Worm (Caenorhabditis elegans) whole organism, L2 larva: ENCODE data around the gene math-15.
"Not testable (repeated sequence)": the region's sequence is repeated elsewhere in the genome, so short reads cannot be mapped to it uniquely, and the experiment has no call there.

ENCODE experiments used
- C34F6.9 ChIP-seq: fragments of 150-350 bp; optimal IDR thresholded peaks from 2 replicates; lab custom pipeline; 2014; ENCODE audit warnings: missing biosample characterization, missing genetic modification characterization
- F13H6.1 ChIP-seq: sonication (generic microtip); optimal IDR thresholded peaks from 2 replicates; lab custom pipeline; 2016; ENCODE audit warnings: missing genetic modification characterization, missing compliant biosample characterization
- R02D3.7 ChIP-seq: fragments of 150-350 bp; optimal IDR thresholded peaks from 2 replicates; lab custom pipeline; 2014; ENCODE audit warnings: missing biosample characterization, missing genetic modification characterization
- Y55F3AM.14 ChIP-seq: fragments of 200-800 bp; sonication (Bioruptor generic); optimal IDR thresholded peaks from 2 replicates; lab custom pipeline; 2018; ENCODE audit warnings: mild to moderate bottlenecking, missing genetic modification characterization, missing compliant biosample characterization
- ZK546.5 ChIP-seq: sonication (generic microtip); optimal IDR thresholded peaks from 2 replicates; lab custom pipeline; 2017; ENCODE audit warnings: missing biosample characterization, missing genetic modification characterization
- alr-1 ChIP-seq: fragments of 150-350 bp; optimal IDR thresholded peaks from 2 replicates; lab custom pipeline; 2014; ENCODE audit warnings: missing biosample characterization, missing genetic modification characterization
- ama-1 ChIP-seq: fragments of 150-350 bp; optimal IDR thresholded peaks from 2 replicates; lab custom pipeline; 2018; ENCODE audit warnings: inconsistent platforms
- ceh-16 ChIP-seq: fragments of 150-350 bp; optimal IDR thresholded peaks from 2 replicates; lab custom pipeline; 2014; ENCODE audit warnings: missing biosample characterization, missing genetic modification characterization
- crh-2 ChIP-seq: sonication (generic microtip); optimal IDR thresholded peaks from 2 replicates; lab custom pipeline; 2017; ENCODE audit warnings: missing biosample characterization, missing genetic modification characterization
- egl-27 ChIP-seq: sonication (generic microtip); optimal IDR thresholded peaks from 3 replicates; lab custom pipeline; 2017; ENCODE audit warnings: missing biosample characterization, missing genetic modification reagents, missing genetic modification characterization
- elt-1 ChIP-seq: fragments of 150-350 bp; optimal IDR thresholded peaks from 2 replicates; lab custom pipeline; 2014; ENCODE audit warnings: missing biosample characterization, missing genetic modification characterization
- fos-1 ChIP-seq: fragments of 150-350 bp; optimal IDR thresholded peaks from 2 replicates; lab custom pipeline; 2014; ENCODE audit warnings: missing biosample characterization, missing genetic modification characterization
- gmeb-1 ChIP-seq: fragments of 150-350 bp; optimal IDR thresholded peaks from 2 replicates; lab custom pipeline; 2014; ENCODE audit warnings: missing biosample characterization, missing genetic modification characterization
- lin-13 ChIP-seq: fragments of 150-350 bp; optimal IDR thresholded peaks from 2 replicates; lab custom pipeline; 2014; ENCODE audit warnings: missing biosample characterization, missing genetic modification reagents, missing genetic modification characterization
- mbf-1 ChIP-seq: sonication (generic microtip); optimal IDR thresholded peaks from 2 replicates; lab custom pipeline; 2017; ENCODE audit warnings: missing biosample characterization, missing genetic modification characterization
- mdl-1 ChIP-seq, 2 experiments: fragments of 150-350 bp in 1 of 2; sonication (generic microtip) in 1 of 2; optimal IDR thresholded peaks; 2 replicates each; lab custom pipeline; 2017; ENCODE audit warnings: missing biosample characterization in 2 of 2, missing genetic modification characterization in 2 of 2
- nhr-10 ChIP-seq: sonication (generic microtip); optimal IDR thresholded peaks from 2 replicates; lab custom pipeline; 2017; ENCODE audit warnings: missing biosample characterization, missing genetic modification characterization
- nhr-11 ChIP-seq: fragments of 150-350 bp; optimal IDR thresholded peaks from 2 replicates; lab custom pipeline; 2014; ENCODE audit warnings: missing biosample characterization, missing genetic modification characterization
- nhr-129 ChIP-seq: fragments of 150-350 bp; optimal IDR thresholded peaks from 2 replicates; lab custom pipeline; 2014; ENCODE audit warnings: missing biosample characterization, missing genetic modification characterization
- nhr-237 ChIP-seq: fragments of 150-350 bp; optimal IDR thresholded peaks from 2 replicates; lab custom pipeline; 2014; ENCODE audit warnings: missing biosample characterization, missing genetic modification characterization
- nhr-6 ChIP-seq: fragments of 150-350 bp; optimal IDR thresholded peaks from 2 replicates; lab custom pipeline; 2014; ENCODE audit warnings: missing biosample characterization, missing genetic modification characterization
- nhr-77 ChIP-seq: fragments of 150-350 bp; optimal IDR thresholded peaks from 2 replicates; lab custom pipeline; 2014; ENCODE audit warnings: missing biosample characterization, missing genetic modification characterization
- skn-1 ChIP-seq: sonication (generic microtip); optimal IDR thresholded peaks from 2 replicates; lab custom pipeline; 2017; ENCODE audit warnings: missing biosample characterization, missing genetic modification characterization
- sma-3 ChIP-seq: sonication (generic microtip); optimal IDR thresholded peaks from 2 replicates; lab custom pipeline; 2016; ENCODE audit warnings: missing genetic modification reagents, missing genetic modification characterization, missing compliant biosample characterization
- sma-9 ChIP-seq, 2 experiments: fragments of 150-350 bp in 1 of 2; sonication (generic microtip) in 1 of 2; optimal IDR thresholded peaks; 2 replicates each; lab custom pipeline; 2014 to 2016; ENCODE audit warnings: missing genetic modification characterization in 2 of 2, mild to moderate bottlenecking in 1 of 2, missing biosample characterization in 1 of 2, missing compliant biosample characterization in 1 of 2, missing genetic modification reagents in 1 of 2, moderate library complexity in 1 of 2
- snpc-4 ChIP-seq: fragments of 150-350 bp; optimal IDR thresholded peaks from 2 replicates; lab custom pipeline; 2014; ENCODE audit warnings: missing biosample characterization, missing genetic modification characterization
- unc-62 ChIP-seq: fragments of 150-350 bp; optimal IDR thresholded peaks from 2 replicates; lab custom pipeline; 2014; ENCODE audit warnings: missing biosample characterization, missing genetic modification reagents, missing genetic modification characterization
- zag-1 ChIP-seq: fragments of 150-350 bp; optimal IDR thresholded peaks from 2 replicates; lab custom pipeline; 2014; ENCODE audit warnings: missing biosample characterization, missing genetic modification characterization
- ztf-1 ChIP-seq: fragments of 200-800 bp; sonication (Bioruptor generic); conservative IDR thresholded peaks from 2 replicates; pipeline ENCODE4 v1.3.6; 2022; ENCODE audit warnings: missing genetic modification characterization, missing compliant biosample characterization
- ztf-11 ChIP-seq: sonication (generic microtip); optimal IDR thresholded peaks from 2 replicates; lab custom pipeline; 2017; ENCODE audit warnings: missing biosample characterization, missing genetic modification characterization
- ztf-4 ChIP-seq: fragments of 150-350 bp; optimal IDR thresholded peaks from 2 replicates; lab custom pipeline; 2014; ENCODE audit warnings: missing biosample characterization, missing genetic modification characterization

The math-15 gene

ce11 chrII:1851716-1852115 is 14.5 kb upstream of the math-15 start (continued):
- TF ChIP-seq elt-1 (tag; lab: Kevin White, UChicago) (no peak), unc-62 (GFP tag; lab: Kevin White, UChicago) (no peak), ztf-4 (no peak), nhr-11 (tag; lab: Kevin White, UChicago) (no peak), ZK546.5 (tag; lab: Kevin White, UChicago) (no peak), snpc-4 (no peak), F13H6.1 (tag; lab: Kevin White, UChicago) (peak; percentile 32), mdl-1 (tag; optimal IDR thresholded peaks at IDR 0.05; lab: Kevin White, UChicago) (no peak)

- TF ChIP-seq crh-2 (no peak), sma-3 (GFP tag; lab: Kevin White, UChicago) (no peak), ztf-1 (GFP tag; lab: Robert Waterston, UW) (no peak), lin-13 (GFP tag; lab: Kevin White, UChicago) (no peak), nhr-77 (no peak), gmeb-1 (tag; lab: Kevin White, UChicago) (no peak), ceh-16 (tag; lab: Kevin White, UChicago) (no peak), egl-27 (no peak), skn-1 (no peak), nhr-6 (tag; lab: Kevin White, UChicago) (no peak), alr-1 (tag; lab: Kevin White, UChicago) (no peak), ztf-11 (tag; lab: Kevin White, UChicago) (no peak), mdl-1 (tag; optimal IDR thresholded peaks at IDR 0.05; lab: Kevin White, UChicago) (no peak), mbf-1 (tag; lab: Kevin White, UChicago) (no peak), sma-9 (GFP tag; optimal IDR thresholded peaks at IDR 0.05; lab: Kevin White, UChicago) (no peak), sma-9 (tag; optimal IDR thresholded peaks at IDR 0.05; lab: Kevin White, UChicago) (no peak), zag-1 (tag; lab: Kevin White, UChicago) (no peak), nhr-11 (tag; lab: Kevin White, UChicago) (no peak), fos-1 (tag; lab: Kevin White, UChicago) (no peak), ama-1 (lab: Kevin White, UChicago) (no peak), nhr-10 (no peak)
Measured at ce11 chrII:1852503-1852902, 13.7 kb upstream of the math-15 start, which contains the start of gene C52E2.2. Gene C52E2.2 (plus strand): TSS chrII:1852803.

ce11 chrII:1854094-1854493 is 12.1 kb upstream of the math-15 start, which contains the start of gene fbxb-95:
Gene fbxb-95 (plus strand): TSS chrII:1854394.
- TF ChIP-seq nhr-11 (tag; lab: Kevin White, UChicago); nhr-129 (tag; lab: Kevin White, UChicago); unc-62 (GFP tag; lab: Kevin White, UChicago): not testable (repeated sequence)

- TF ChIP-seq ceh-16 (tag; lab: Kevin White, UChicago); snpc-4; nhr-237 (tag; lab: Kevin White, UChicago): not testable (repeated sequence)
- TF ChIP-seq, all 48 proteins: peak for 0; not testable (repeated sequence) for 48
Measured at ce11 chrII:1861285-1861793, 4.8 kb upstream of the math-15 start, which contains the start of gene C16C4.18. Gene C16C4.18 (minus strand): TSS chrII:1861335.

ce11 chrII:1862334-1862733 is 3.8 kb upstream of the math-15 start, which contains the start of gene fbxb-98:
Gene fbxb-98 (plus strand): TSS chrII:1862634.
- TF ChIP-seq nhr-10; unc-62 (GFP tag; lab: Kevin White, UChicago); nhr-77: not testable (repeated sequence)

- TF ChIP-seq Y55F3AM.14 (GFP tag; lab: Kevin White, UChicago) (no peak), C34F6.9 (tag; lab: Kevin White, UChicago) (no peak), ztf-11 (tag; lab: Kevin White, UChicago) (no peak), R02D3.7 (tag; lab: Kevin White, UChicago) (no peak), lin-13 (GFP tag; lab: Kevin White, UChicago) (no peak)
Measured at ce11 chrII:1864278-1864677, 1.9 kb upstream of the math-15 start, which contains the start of gene C16C4.17. Gene C16C4.17 (plus strand): TSS chrII:1864578.
